Worm (Caenorhabditis elegans) whole organism, young adult: ENCODE data around the gene nac-3.

ENCODE experiments used
- B0035.1 ChIP-seq: sonication (generic microtip); optimal IDR thresholded peaks from 2 replicates; lab custom pipeline; 2016; ENCODE audit warnings: missing genetic modification characterization, mild to moderate bottlenecking, missing compliant biosample characterization, missing genotype, missing genetic modification reagents
- B0261.1 ChIP-seq: sonication (generic microtip); optimal IDR thresholded peaks from 2 replicates; lab custom pipeline; 2016; ENCODE audit warnings: mild to moderate bottlenecking, missing genetic modification characterization, moderate library complexity, missing compliant biosample characterization
- B0336.3 ChIP-seq: fragments of 200-800 bp; sonication (Bioruptor generic); IDR thresholded peaks from 2 replicates; pipeline ENCODE4 v1.3.6; 2022; ENCODE audit warnings: missing genetic modification characterization, missing compliant biosample characterization
- C06A6.2 ChIP-seq: fragments of 200-800 bp; sonication (Bioruptor generic); conservative IDR thresholded peaks from 2 replicates; pipeline ENCODE4 v1.3.6; 2022; ENCODE audit warnings: missing genetic modification characterization, missing compliant biosample characterization
- F10E7.11 ChIP-seq: sonication (generic microtip); optimal IDR thresholded peaks from 2 replicates; lab custom pipeline; 2017; ENCODE audit warnings: mild to moderate bottlenecking, missing genetic modification characterization, moderate library complexity, missing compliant biosample characterization
- K12H6.12 ChIP-seq: fragments of 200-800 bp; sonication (Bioruptor generic); optimal IDR thresholded peaks from 2 replicates; lab custom pipeline; 2018; ENCODE audit warnings: mild to moderate bottlenecking, missing genetic modification characterization, missing compliant biosample characterization
- T07F8.4 ChIP-seq: sonication (generic microtip); optimal IDR thresholded peaks from 2 replicates; lab custom pipeline; 2016; ENCODE audit warnings: mild to moderate bottlenecking, missing genetic modification characterization, moderate library complexity, missing compliant biosample characterization
- Y67H2A.10 ChIP-seq: fragments of 200-800 bp; sonication (Bioruptor generic); conservative IDR thresholded peaks from 2 replicates; pipeline ENCODE4 v1.3.6; 2022; ENCODE audit warnings: missing genetic modification reagents, missing genetic modification characterization, missing compliant biosample characterization
- Y79H2A.3 ChIP-seq: fragments of 200-800 bp; sonication (Bioruptor generic); conservative IDR thresholded peaks from 2 replicates; pipeline ENCODE4 v1.3.6; 2022; ENCODE audit warnings: missing genetic modification reagents, missing genetic modification characterization, missing compliant biosample characterization
- Y95B8A.8 ChIP-seq: fragments of 200-800 bp; sonication (Bioruptor generic); IDR thresholded peaks from 2 replicates; pipeline ENCODE4 v1.3.6; 2022; ENCODE audit warnings: missing genetic modification reagents, missing genetic modification characterization, missing compliant biosample characterization
- ama-1 ChIP-seq, 3 experiments: fragments of 150-350 bp in 1 of 3; sonication (generic microtip) in 2 of 3; optimal IDR thresholded peaks; 2 replicates each; lab custom pipeline; 2014 to 2018; ENCODE audit warnings: missing biosample characterization in 2 of 3, missing genetic modification characterization in 2 of 3, missing genetic modification reagents in 2 of 3
- aptf-2 ChIP-seq: fragments of 200-800 bp; sonication (Bioruptor generic); conservative IDR thresholded peaks from 2 replicates; pipeline ENCODE4 v1.3.6; 2022; ENCODE audit warnings: missing genetic modification reagents, missing genetic modification characterization, missing compliant biosample characterization
- aptf-3 ChIP-seq: fragments of 200-800 bp; sonication (Bioruptor generic); IDR thresholded peaks from 2 replicates; pipeline ENCODE4 v1.3.6; 2022; ENCODE audit warnings: missing genetic modification characterization, missing compliant biosample characterization
- bed-1 ChIP-seq: fragments of 200-800 bp; sonication (Bioruptor generic); IDR thresholded peaks from 2 replicates; pipeline ENCODE4 v1.3.6; 2022; ENCODE audit warnings: missing genetic modification reagents, missing genetic modification characterization, missing compliant biosample characterization
- bed-2 ChIP-seq: fragments of 200-800 bp; sonication (Bioruptor generic); IDR thresholded peaks from 2 replicates; pipeline ENCODE4 v1.3.6; 2022; ENCODE audit warnings: missing genetic modification reagents, missing genetic modification characterization, missing compliant biosample characterization
- ccch-3 ChIP-seq: fragments of 200-800 bp; sonication (Bioruptor generic); optimal IDR thresholded peaks from 2 replicates; lab custom pipeline; 2018; ENCODE audit warnings: mild to moderate bottlenecking, missing genetic modification characterization, missing compliant biosample characterization
- ceh-40 ChIP-seq: fragments of 200-800 bp; sonication (Bioruptor generic); IDR thresholded peaks from 2 replicates; pipeline ENCODE4 v1.3.6; 2022; ENCODE audit warnings: missing genetic modification characterization, missing compliant biosample characterization
- ceh-91 ChIP-seq: fragments of 200-800 bp; sonication (Bioruptor generic); IDR thresholded peaks from 2 replicates; pipeline ENCODE4 v1.3.6; 2022; ENCODE audit warnings: missing genetic modification reagents, missing genetic modification characterization, missing compliant biosample characterization
- efl-1 ChIP-seq: fragments of 150-350 bp; optimal IDR thresholded peaks from 2 replicates; lab custom pipeline; 2014; ENCODE audit warnings: missing biosample characterization, missing genetic modification reagents, missing genetic modification characterization
- egl-18 ChIP-seq: fragments of 200-800 bp; sonication (Bioruptor generic); IDR thresholded peaks from 2 replicates; pipeline ENCODE4 v1.3.6; 2022; ENCODE audit warnings: missing genetic modification reagents, missing genetic modification characterization, missing compliant biosample characterization
- him-1 ChIP-seq: sonication (generic microtip); optimal IDR thresholded peaks from 2 replicates; lab custom pipeline; 2016; ENCODE audit warnings: missing genotype, missing genetic modification reagents, missing genetic modification characterization, missing compliant biosample characterization
- hlh-12 ChIP-seq: sonication (generic microtip); optimal IDR thresholded peaks from 2 replicates; lab custom pipeline; 2016; ENCODE audit warnings: missing genetic modification characterization, missing compliant biosample characterization
- hmg-20 ChIP-seq: fragments of 200-800 bp; sonication (Bioruptor generic); IDR thresholded peaks from 2 replicates; pipeline ENCODE4 v1.3.6; 2022; ENCODE audit warnings: missing genetic modification reagents, missing genetic modification characterization, missing compliant biosample characterization
- let-526 ChIP-seq: fragments of 200-800 bp; sonication (Bioruptor generic); IDR thresholded peaks from 2 replicates; pipeline ENCODE4 v1.3.6; 2022; ENCODE audit warnings: missing genetic modification reagents, missing genetic modification characterization, missing compliant biosample characterization
- lin-26 ChIP-seq: fragments of 200-800 bp; sonication (Bioruptor generic); IDR thresholded peaks from 2 replicates; pipeline ENCODE4 v1.3.6; 2022; ENCODE audit warnings: missing genetic modification reagents, missing genetic modification characterization, missing compliant biosample characterization
- lin-54 ChIP-seq: fragments of 200-800 bp; sonication (Bioruptor generic); optimal IDR thresholded peaks from 2 replicates; lab custom pipeline; 2018; ENCODE audit warnings: mild to moderate bottlenecking, missing genetic modification characterization, missing compliant biosample characterization
- lir-1 ChIP-seq: fragments of 200-800 bp; sonication (Bioruptor generic); conservative IDR thresholded peaks from 2 replicates; pipeline ENCODE4 v1.3.6; 2022; ENCODE audit warnings: missing genetic modification reagents, missing genetic modification characterization, missing compliant biosample characterization
- lsl-1 ChIP-seq: fragments of 200-800 bp; sonication (Bioruptor generic); optimal IDR thresholded peaks from 2 replicates; lab custom pipeline; 2018; ENCODE audit warnings: mild to moderate bottlenecking, missing genetic modification characterization, moderate library complexity, missing compliant biosample characterization
- madf-8 ChIP-seq: fragments of 200-800 bp; sonication (Bioruptor generic); conservative IDR thresholded peaks from 2 replicates; pipeline ENCODE4 v1.3.6; 2022; ENCODE audit warnings: missing genetic modification reagents, missing genetic modification characterization, missing compliant biosample characterization
- mel-28 ChIP-seq: sonication (generic microtip); optimal IDR thresholded peaks from 2 replicates; lab custom pipeline; 2016; ENCODE audit warnings: borderline replicate concordance, mild to moderate bottlenecking, missing genetic modification characterization, missing compliant biosample characterization
- mxl-1 ChIP-seq: sonication (generic microtip); optimal IDR thresholded peaks from 2 replicates; lab custom pipeline; 2016; ENCODE audit warnings: missing genetic modification characterization, missing compliant biosample characterization
- nfya-1 ChIP-seq: sonication (generic microtip); optimal IDR thresholded peaks from 2 replicates; lab custom pipeline; 2017; ENCODE audit warnings: antibody characterized with exemption, missing compliant biosample characterization, missing genetic modification characterization, borderline replicate concordance; ENCODE audit not compliant: insufficient read depth
- nfya-2 ChIP-seq: fragments of 200-800 bp; sonication (Bioruptor generic); IDR thresholded peaks from 2 replicates; pipeline ENCODE4 v1.3.6; 2022; ENCODE audit warnings: missing genetic modification reagents, missing genetic modification characterization, missing compliant biosample characterization
- nhr-179 ChIP-seq: sonication (generic microtip); optimal IDR thresholded peaks from 2 replicates; lab custom pipeline; 2016; ENCODE audit warnings: mild to moderate bottlenecking, missing genetic modification characterization, missing compliant biosample characterization
- nhr-80 ChIP-seq: sonication (generic microtip); optimal IDR thresholded peaks from 2 replicates; lab custom pipeline; 2016; ENCODE audit warnings: missing genetic modification characterization, missing compliant biosample characterization
- sdz-38 ChIP-seq: sonication (generic microtip); optimal IDR thresholded peaks from 2 replicates; lab custom pipeline; 2016; ENCODE audit warnings: missing genotype, missing genetic modification characterization, missing compliant biosample characterization
- sea-2 ChIP-seq: fragments of 200-800 bp; sonication (Bioruptor generic); IDR thresholded peaks from 2 replicates; pipeline ENCODE4 v1.3.6; 2022; ENCODE audit warnings: missing genetic modification characterization, missing compliant biosample characterization
- snpc-4 ChIP-seq, 5 experiments: fragments of 150-350 bp in 1 of 5; sonication (generic microtip) in 4 of 5; optimal IDR thresholded peaks; 2 replicates each; lab custom pipeline; 2014 to 2018; ENCODE audit warnings: missing genetic modification characterization in 5 of 5, missing biosample characterization in 3 of 5, antibody characterized with exemption in 2 of 5, mild to moderate bottlenecking in 2 of 5, missing compliant biosample characterization in 2 of 5, missing genotype in 2 of 5, moderate library complexity in 2 of 5, missing genetic modification reagents in 1 of 5
- sptf-2 ChIP-seq: fragments of 200-800 bp; sonication (Bioruptor generic); optimal IDR thresholded peaks from 2 replicates; lab custom pipeline; 2018; ENCODE audit warnings: mild to moderate bottlenecking, missing genetic modification characterization, missing compliant biosample characterization
- unc-130 ChIP-seq: sonication (generic microtip); optimal IDR thresholded peaks from 2 replicates; lab custom pipeline; 2016; ENCODE audit warnings: missing genetic modification reagents, missing genetic modification characterization, missing compliant biosample characterization
- unc-62 ChIP-seq: fragments of 150-350 bp; optimal IDR thresholded peaks from 2 replicates; lab custom pipeline; 2014; ENCODE audit warnings: missing biosample characterization, missing genetic modification reagents, missing genetic modification characterization
- zfh-2 ChIP-seq: fragments of 200-800 bp; sonication (Bioruptor generic); conservative IDR thresholded peaks from 2 replicates; pipeline ENCODE4 v1.3.6; 2022; ENCODE audit warnings: missing genetic modification reagents, missing genetic modification characterization, missing compliant biosample characterization
- zim-3 ChIP-seq: sonication (generic microtip); optimal IDR thresholded peaks from 2 replicates; lab custom pipeline; 2017; ENCODE audit warnings: mild to moderate bottlenecking, missing genetic modification characterization, moderate library complexity, missing compliant biosample characterization
- ztf-22 ChIP-seq: fragments of 200-800 bp; sonication (Bioruptor generic); optimal IDR thresholded peaks from 2 replicates; lab custom pipeline; 2018; ENCODE audit warnings: mild to moderate bottlenecking, missing genetic modification characterization, moderate library complexity, missing compliant biosample characterization
- ztf-25 ChIP-seq: fragments of 200-800 bp; sonication (Bioruptor generic); IDR thresholded peaks from 2 replicates; pipeline ENCODE4 v1.3.6; 2022; ENCODE audit warnings: missing genetic modification reagents, missing genetic modification characterization, missing compliant biosample characterization
- ztf-26 ChIP-seq: sonication (generic microtip); optimal IDR thresholded peaks from 2 replicates; lab custom pipeline; 2017; ENCODE audit warnings: missing genetic modification characterization, missing compliant biosample characterization
- ztf-3 ChIP-seq: fragments of 200-800 bp; sonication (Bioruptor generic); optimal IDR thresholded peaks from 2 replicates; lab custom pipeline; 2018; ENCODE audit warnings: mild to moderate bottlenecking, missing genetic modification characterization, missing compliant biosample characterization

The nac-3 gene

DNA sequence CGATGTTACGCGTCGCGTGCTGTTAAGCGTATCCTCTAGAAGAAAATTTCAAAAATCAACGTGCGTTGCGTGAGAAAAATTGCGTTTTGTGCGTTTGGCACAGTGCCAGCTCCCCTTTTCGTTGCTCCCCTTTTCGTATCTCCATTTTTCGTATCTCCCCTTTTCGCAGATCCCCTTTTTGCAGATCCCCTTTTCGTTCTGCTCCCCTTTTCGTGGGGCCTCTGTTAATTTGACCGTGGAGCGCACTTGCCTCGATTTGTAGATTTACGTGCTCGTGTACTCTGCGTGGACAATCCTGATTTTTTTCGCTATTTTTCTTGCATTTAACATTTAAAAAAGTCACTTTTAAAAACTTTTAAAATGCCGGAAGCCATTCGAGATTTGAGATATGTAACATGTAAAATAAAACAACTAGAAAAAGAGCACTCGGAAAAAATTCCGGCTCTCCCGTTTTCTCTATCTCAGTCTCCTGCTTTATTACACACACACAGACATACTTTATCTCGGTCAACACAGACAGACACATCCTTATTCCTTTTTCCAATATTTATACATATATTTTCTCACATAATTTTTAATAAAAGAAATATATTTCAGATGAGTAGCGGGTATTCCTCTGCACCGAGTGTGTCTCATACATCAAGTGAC lies 28.9 kb upstream of the nac-3 start, which contains the start of gene ttll-4 (continued):
- TF ChIP-seq hlh-12 (tag; lab: Kevin White, UChicago): no peak
- no peak for TF ChIP-seq T07F8.4 (tag; lab: Kevin White, UChicago)
- TF ChIP-seq madf-8 (GFP tag; lab: Robert Waterston, UW): no peak
- no peak for TF ChIP-seq mel-28 (tag; lab: Kevin White, UChicago)
- TF ChIP-seq B0336.3 (GFP tag; lab: Robert Waterston, UW): no peak
- no peak for TF ChIP-seq ccch-3
- TF ChIP-seq C06A6.2 (GFP tag; lab: Robert Waterston, UW): peak; percentile 60; the same call in 1 of the 2 replicates
- no peak for TF ChIP-seq aptf-2 (GFP tag; lab: Robert Waterston, UW)
- TF ChIP-seq egl-18 (GFP tag; lab: Robert Waterston, UW): no peak
- no peak for TF ChIP-seq B0261.1 (tag; lab: Kevin White, UChicago)
- TF ChIP-seq zim-3: no peak
- TF ChIP-seq zfh-2 (GFP tag; lab: Robert Waterston, UW): no peak
- TF ChIP-seq ceh-40 (GFP tag; lab: Robert Waterston, UW): no peak
- TF ChIP-seq Y79H2A.3 (GFP tag; lab: Robert Waterston, UW): no peak
- TF ChIP-seq unc-130 (GFP tag; lab: Kevin White, UChicago): peak; percentile 23
- TF ChIP-seq mxl-1 (tag; lab: Kevin White, UChicago): no peak
- TF ChIP-seq let-526 (GFP tag; lab: Robert Waterston, UW): 0 out of 2 replicates have a peak, but pooled peaks have one; percentile 14
- TF ChIP-seq snpc-4 (GFP tag; optimal IDR thresholded peaks at IDR 0.05; lab: Kevin White, UChicago): peak; percentile 19
- no peak for TF ChIP-seq snpc-4 (tag; optimal IDR thresholded peaks at IDR 0.05; lab: Kevin White, UChicago)
- TF ChIP-seq Y67H2A.10 (GFP tag; lab: Robert Waterston, UW): no peak
- peak; percentile 22 for TF ChIP-seq K12H6.12
- TF ChIP-seq ztf-22 (GFP tag; lab: Kevin White, UChicago): no peak
- TF ChIP-seq him-1: no peak
- 0 out of 2 replicates have a peak, but pooled peaks have one; percentile 23 for TF ChIP-seq hmg-20
- peak; percentile 31; the same call in 1 of the 2 replicates for TF ChIP-seq Y95B8A.8
- no peak for TF ChIP-seq sptf-2 (GFP tag; lab: Kevin White, UChicago)
- TF ChIP-seq ceh-91 (GFP tag; lab: Robert Waterston, UW): peak; percentile 46; the same call in 1 of the 2 replicates
- no peak for TF ChIP-seq aptf-3
- TF ChIP-seq ama-1 (optimal IDR thresholded peaks at IDR 0.05; lab: Kevin White, UChicago): no peak
- no peak for TF ChIP-seq ama-1 (GFP tag; optimal IDR thresholded peaks at IDR 0.05; lab: Kevin White, UChicago)
- TF ChIP-seq sea-2: no peak
- TF ChIP-seq efl-1 (GFP tag; lab: Kevin White, UChicago): no peak
- no peak for TF ChIP-seq nhr-179
- TF ChIP-seq bed-2 (GFP tag; lab: Robert Waterston, UW): 0 out of 2 replicates have a peak, but pooled peaks have one; percentile 70
- no peak for TF ChIP-seq lin-26 (GFP tag; lab: Robert Waterston, UW)
- no peak for TF ChIP-seq nfya-1 (tag; lab: Kevin White, UChicago)
- no peak for TF ChIP-seq unc-62 (GFP tag; lab: Kevin White, UChicago)
- TF ChIP-seq lsl-1 (GFP tag; lab: Kevin White, UChicago): peak; percentile 44
- TF ChIP-seq B0035.1: no peak
- peak; percentile 15 for TF ChIP-seq lin-54 (GFP tag; lab: Kevin White, UChicago)
- no peak for TF ChIP-seq nfya-2
- 0 out of 2 replicates have a peak, but pooled peaks have one; percentile 56 for TF ChIP-seq ztf-25
- peak; percentile 36; the same call in 1 of the 2 replicates for TF ChIP-seq lir-1
- no peak for TF ChIP-seq F10E7.11 (tag; lab: Kevin White, UChicago)
- no peak for TF ChIP-seq bed-1
- no peak for TF ChIP-seq nhr-80 (tag; lab: Kevin White, UChicago)
- no peak for TF ChIP-seq sdz-38 (tag; lab: Kevin White, UChicago)
- TF ChIP-seq ztf-3 (GFP tag; lab: Kevin White, UChicago): no peak
- TF ChIP-seq ztf-26: no peak
